Worm (Caenorhabditis elegans) whole organism, mixed stage, embryonic: ENCODE results near the gene C35A5.4.
A peak's percentile ranks its signal among the peaks of the same experiment; 100 is the strongest.

Source experiments
- M03D4.4 ChIP-seq: sonication (generic microtip); optimal IDR thresholded peaks from 2 replicates; lab custom pipeline; 2017; ENCODE audit warnings: mild to moderate bottlenecking, missing genetic modification characterization, missing compliant biosample characterization
- bed-3 ChIP-seq: fragments of 200-800 bp; sonication (Bioruptor generic); optimal IDR thresholded peaks from 3 replicates; lab custom pipeline; 2018; ENCODE audit warnings: mild to moderate bottlenecking, missing genetic modification characterization, moderate library complexity, missing compliant biosample characterization
- blmp-1 ChIP-seq: fragments of 150-350 bp; optimal IDR thresholded peaks from 2 replicates; lab custom pipeline; 2014; ENCODE audit warnings: missing biosample characterization, missing genetic modification characterization
- ceh-39 ChIP-seq: fragments of 150-350 bp; optimal IDR thresholded peaks from 2 replicates; lab custom pipeline; 2014; ENCODE audit warnings: missing biosample characterization, missing genetic modification characterization
- ceh-43 ChIP-seq: fragments of 200-800 bp; sonication (Bioruptor generic); optimal IDR thresholded peaks from 2 replicates; lab custom pipeline; 2018; ENCODE audit warnings: mild to moderate bottlenecking, missing genetic modification characterization, moderate library complexity, missing compliant biosample characterization
- ceh-83 ChIP-seq: fragments of 200-800 bp; sonication (Bioruptor generic); optimal IDR thresholded peaks from 2 replicates; lab custom pipeline; 2018; ENCODE audit warnings: mild to moderate bottlenecking, missing genetic modification characterization, missing compliant biosample characterization
- ces-1 ChIP-seq: fragments of 150-350 bp; optimal IDR thresholded peaks from 2 replicates; lab custom pipeline; 2014; ENCODE audit warnings: missing biosample characterization, missing genetic modification reagents, missing genetic modification characterization
- cnd-1 ChIP-seq: fragments of 200-800 bp; sonication (Bioruptor generic); optimal IDR thresholded peaks from 2 replicates; lab custom pipeline; 2018; ENCODE audit warnings: mild to moderate bottlenecking, missing genetic modification characterization, missing compliant biosample characterization
- drap-1 ChIP-seq: fragments of 200-800 bp; sonication (Bioruptor generic); optimal IDR thresholded peaks from 3 replicates; lab custom pipeline; 2018; ENCODE audit warnings: mild to moderate bottlenecking, missing genetic modification characterization, missing compliant biosample characterization
- elt-1 ChIP-seq: sonication (generic microtip); optimal IDR thresholded peaks from 2 replicates; lab custom pipeline; 2017; ENCODE audit warnings: missing genetic modification characterization, mild to moderate bottlenecking, missing compliant biosample characterization, antibody characterized with exemption, moderate library complexity, borderline replicate concordance; ENCODE audit not compliant: insufficient read depth
- elt-3 ChIP-seq: fragments of 150-350 bp; optimal IDR thresholded peaks from 2 replicates; lab custom pipeline; 2014; ENCODE audit warnings: missing biosample characterization, missing genetic modification characterization
- flh-1 ChIP-seq: fragments of 200-800 bp; sonication (Bioruptor generic); optimal IDR thresholded peaks from 2 replicates; lab custom pipeline; 2018; ENCODE audit warnings: mild to moderate bottlenecking, missing genetic modification characterization, moderate library complexity, missing compliant biosample characterization
- ham-2 ChIP-seq: fragments of 200-800 bp; sonication (Bioruptor generic); optimal IDR thresholded peaks from 2 replicates; lab custom pipeline; 2018; ENCODE audit warnings: mild to moderate bottlenecking, missing genetic modification characterization, missing compliant biosample characterization
- hlh-1 ChIP-seq: fragments of 150-350 bp; optimal IDR thresholded peaks from 2 replicates; lab custom pipeline; 2014; ENCODE audit warnings: missing biosample characterization, missing genetic modification reagents, missing genetic modification characterization
- lin-13 ChIP-seq: fragments of 150-350 bp; optimal IDR thresholded peaks from 2 replicates; lab custom pipeline; 2014; ENCODE audit warnings: missing biosample characterization, missing genetic modification characterization
- lin-32 ChIP-seq: fragments of 200-800 bp; sonication (Bioruptor generic); optimal IDR thresholded peaks from 2 replicates; lab custom pipeline; 2018; ENCODE audit warnings: mild to moderate bottlenecking, missing genetic modification characterization, missing compliant biosample characterization
- lsy-2 ChIP-seq: fragments of 150-350 bp; optimal IDR thresholded peaks from 2 replicates; lab custom pipeline; 2014; ENCODE audit warnings: missing biosample characterization, missing genetic modification characterization
- mab-5 ChIP-seq: fragments of 150-350 bp; optimal IDR thresholded peaks from 2 replicates; lab custom pipeline; 2014; ENCODE audit warnings: missing biosample characterization, missing genetic modification characterization
- mep-1 ChIP-seq: fragments of 150-350 bp; optimal IDR thresholded peaks from 2 replicates; lab custom pipeline; 2017; ENCODE audit warnings: missing biosample characterization, missing genetic modification reagents, missing genetic modification characterization, inconsistent platforms
- mls-2 ChIP-seq: sonication (generic microtip); optimal IDR thresholded peaks from 2 replicates; lab custom pipeline; 2016; ENCODE audit warnings: mild to moderate bottlenecking, missing genetic modification characterization, moderate library complexity, missing compliant biosample characterization
- nhr-12 ChIP-seq: fragments of 150-350 bp; optimal IDR thresholded peaks from 2 replicates; lab custom pipeline; 2014; ENCODE audit warnings: missing biosample characterization, missing genetic modification characterization
- nhr-2 ChIP-seq: fragments of 150-350 bp; optimal IDR thresholded peaks from 2 replicates; lab custom pipeline; 2014; ENCODE audit warnings: missing biosample characterization, missing genetic modification characterization
- nhr-237 ChIP-seq: fragments of 150-350 bp; optimal IDR thresholded peaks from 2 replicates; lab custom pipeline; 2014; ENCODE audit warnings: missing biosample characterization, missing genetic modification characterization
- nhr-28 ChIP-seq: fragments of 150-350 bp; optimal IDR thresholded peaks from 2 replicates; lab custom pipeline; 2014; ENCODE audit warnings: missing biosample characterization, missing genetic modification characterization
- nhr-76 ChIP-seq: sonication (generic microtip); optimal IDR thresholded peaks from 2 replicates; lab custom pipeline; 2017; ENCODE audit warnings: missing biosample characterization, missing genetic modification characterization
- pha-4 ChIP-seq: fragments of 150-350 bp; optimal IDR thresholded peaks from 2 replicates; lab custom pipeline; 2018; ENCODE audit warnings: missing biosample characterization, missing genetic modification reagents, missing genetic modification characterization
- sem-2 ChIP-seq: fragments of 200-800 bp; sonication (Bioruptor generic); optimal IDR thresholded peaks from 2 replicates; lab custom pipeline; 2018; ENCODE audit warnings: mild to moderate bottlenecking, missing genetic modification characterization, missing compliant biosample characterization
- snpc-4 ChIP-seq: fragments of 150-350 bp; optimal IDR thresholded peaks from 2 replicates; lab custom pipeline; 2014; ENCODE audit warnings: missing biosample characterization, missing genetic modification characterization
- sptf-1 ChIP-seq: sonication (generic microtip); optimal IDR thresholded peaks from 2 replicates; lab custom pipeline; 2017; ENCODE audit warnings: mild to moderate bottlenecking, missing genetic modification characterization, moderate library complexity, missing compliant biosample characterization
- tbx-8 ChIP-seq: fragments of 200-800 bp; sonication (Bioruptor generic); optimal IDR thresholded peaks from 2 replicates; lab custom pipeline; 2018; ENCODE audit warnings: mild to moderate bottlenecking, missing genetic modification characterization, moderate library complexity, missing compliant biosample characterization
- unc-120 ChIP-seq: sonication (generic microtip); optimal IDR thresholded peaks from 2 replicates; lab custom pipeline; 2017; ENCODE audit warnings: missing genetic modification characterization, missing compliant biosample characterization; ENCODE audit not compliant: poor library complexity, severe bottlenecking
- unc-39 ChIP-seq: fragments of 150-350 bp; optimal IDR thresholded peaks from 2 replicates; lab custom pipeline; 2014; ENCODE audit warnings: missing biosample characterization, missing genetic modification characterization
- unc-62 ChIP-seq: fragments of 150-350 bp; optimal IDR thresholded peaks from 2 replicates; lab custom pipeline; 2014; ENCODE audit warnings: missing biosample characterization, missing genetic modification reagents, missing genetic modification characterization
- zip-8 ChIP-seq: fragments of 150-350 bp; optimal IDR thresholded peaks from 2 replicates; lab custom pipeline; 2014; ENCODE audit warnings: missing biosample characterization, missing genetic modification characterization
- ztf-11 ChIP-seq: fragments of 150-350 bp; optimal IDR thresholded peaks from 2 replicates; lab custom pipeline; 2014; ENCODE audit warnings: missing biosample characterization, missing genetic modification characterization

Gene C35A5.4

DNA sequence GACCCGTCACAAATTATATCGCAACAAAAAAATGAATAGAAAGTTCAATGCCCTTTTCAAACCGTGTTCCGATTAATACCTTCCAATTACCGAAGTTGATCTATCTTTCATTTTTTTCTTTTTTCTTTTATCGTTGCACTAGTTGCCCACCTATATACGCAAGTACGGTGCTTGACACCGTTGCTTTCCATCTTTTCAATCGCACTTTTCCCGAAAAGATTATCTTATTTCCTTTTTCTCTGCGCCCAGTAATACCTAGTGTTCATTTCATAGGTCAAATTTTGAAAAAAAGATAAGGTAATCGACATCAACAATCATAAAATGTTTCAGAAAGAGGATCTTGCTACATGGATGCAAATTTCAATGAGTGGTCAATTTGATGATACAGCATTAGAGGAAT lies 32.8 kb downstream of the C35A5.4 start:
- TF ChIP-seq mab-5 (tag; lab: Kevin White, UChicago) (no peak), cnd-1 (tag; lab: Kevin White, UChicago) (no peak), mep-1 (tag; lab: Kevin White, UChicago) (no peak), nhr-237 (tag; lab: Kevin White, UChicago) (no peak), drap-1 (GFP tag; lab: Kevin White, UChicago) (no peak), ces-1 (GFP tag; lab: Kevin White, UChicago) (no peak), M03D4.4 (no peak), zip-8 (tag; lab: Kevin White, UChicago) (no peak), ceh-39 (tag; lab: Kevin White, UChicago) (no peak), snpc-4 (tag; lab: Kevin White, UChicago) (no peak), unc-39 (tag; lab: Kevin White, UChicago) (no peak), lsy-2 (tag; lab: Kevin White, UChicago) (no peak), nhr-2 (tag; lab: Kevin White, UChicago) (no peak)
- TF ChIP-seq, all 35 proteins: peak for 0

ce11 chrV:10532725-10533124 lies 35.9 kb downstream of the C35A5.4 start, which contains the start of gene txt-10:
txt-10 (minus strand) TSS chrV:10532825.
- TF ChIP-seq cnd-1 (tag; lab: Kevin White, UChicago) (no peak), blmp-1 (tag; lab: Kevin White, UChicago) (no peak), snpc-4 (tag; lab: Kevin White, UChicago) (no peak), elt-1 (tag; lab: Kevin White, UChicago) (no peak), sptf-1 (no peak), ces-1 (GFP tag; lab: Kevin White, UChicago) (no peak), mls-2 (tag; lab: Kevin White, UChicago) (no peak), flh-1 (GFP tag; lab: Kevin White, UChicago) (no peak), elt-3 (no peak), hlh-1 (tag; lab: Kevin White, UChicago) (no peak), drap-1 (GFP tag; lab: Kevin White, UChicago) (no peak), mab-5 (tag; lab: Kevin White, UChicago) (no peak), nhr-28 (tag; lab: Kevin White, UChicago) (no peak), nhr-76 (tag; lab: Kevin White, UChicago) (no peak), bed-3 (no peak), tbx-8 (GFP tag; lab: Kevin White, UChicago) (no peak)

DNA sequence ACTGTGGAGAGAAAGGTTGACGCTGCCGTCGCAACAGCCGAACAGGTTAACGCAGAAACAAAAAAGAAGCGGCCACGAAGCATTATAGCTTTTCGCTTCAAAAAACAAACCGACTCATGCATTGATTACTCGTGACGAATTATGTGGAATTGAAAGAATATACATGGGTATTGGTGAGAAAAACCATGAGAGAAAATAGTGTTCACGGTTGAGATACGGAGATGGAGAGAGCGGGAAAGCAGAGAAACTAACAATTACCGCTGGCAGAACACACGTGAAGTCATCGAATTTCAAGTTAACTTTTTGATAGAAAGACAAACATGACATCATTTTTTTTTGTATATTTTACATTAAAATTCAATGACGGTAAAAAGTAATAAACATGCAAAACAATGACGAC lies 38.5 kb downstream of the C35A5.4 start:
- no peak for TF ChIP-seq elt-3
- peak; percentile 6 for TF ChIP-seq sptf-1
- TF ChIP-seq unc-39 (tag; lab: Kevin White, UChicago), result no peak

DNA sequence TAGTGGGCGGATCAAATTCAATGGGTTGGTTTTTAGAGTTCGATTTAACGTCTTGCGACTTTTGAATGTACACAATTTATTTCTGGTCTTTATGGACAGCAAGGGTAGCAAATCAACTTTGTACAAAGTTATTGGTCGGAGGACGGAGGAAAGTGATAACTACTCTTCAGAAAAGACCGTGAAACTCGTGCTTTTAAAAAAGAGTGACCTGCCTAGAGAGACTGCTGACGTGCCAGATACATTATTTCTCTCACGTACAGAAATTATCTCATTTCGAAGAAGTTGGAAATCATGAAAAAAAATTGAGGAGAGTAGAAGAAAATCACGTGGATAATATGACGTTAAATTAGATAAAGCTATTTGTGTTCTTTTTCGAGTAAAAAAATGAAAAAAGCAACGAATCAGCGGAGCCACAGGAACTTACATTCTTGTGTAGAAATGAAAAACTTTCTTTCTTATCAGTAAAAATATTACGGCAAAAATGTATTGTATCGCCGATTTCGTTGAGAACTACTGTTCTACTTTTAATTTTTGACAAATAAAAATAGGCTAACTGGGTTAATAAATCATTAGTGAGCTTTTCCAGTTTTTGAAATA lies 39.4 kb downstream of the C35A5.4 start, which contains the start of gene ppm-1.A:
ppm-1.A (minus strand) TSS at position 294 of the 597 bp plus-strand sequence.
- TF ChIP-seq nhr-28 (tag; lab: Kevin White, UChicago), result no peak
- no peak for TF ChIP-seq nhr-237 (tag; lab: Kevin White, UChicago)
- no peak for TF ChIP-seq ceh-43 (GFP tag; lab: Kevin White, UChicago)
- no peak for TF ChIP-seq tbx-8 (GFP tag; lab: Kevin White, UChicago)
- no peak for TF ChIP-seq mep-1 (tag; lab: Kevin White, UChicago)
- no peak for TF ChIP-seq M03D4.4
- no peak for TF ChIP-seq ztf-11 (tag; lab: Kevin White, UChicago)
- no peak for TF ChIP-seq nhr-76 (tag; lab: Kevin White, UChicago)
- TF ChIP-seq mls-2 (tag; lab: Kevin White, UChicago), result no peak
- TF ChIP-seq pha-4 (tag; lab: Kevin White, UChicago), result no peak
- no peak for TF ChIP-seq lsy-2 (tag; lab: Kevin White, UChicago)
- no peak for TF ChIP-seq ham-2 (GFP tag; lab: Kevin White, UChicago)
- no peak for TF ChIP-seq mab-5 (tag; lab: Kevin White, UChicago)
- no peak for TF ChIP-seq sem-2 (GFP tag; lab: Kevin White, UChicago)
- no peak for TF ChIP-seq elt-1 (tag; lab: Kevin White, UChicago)
- TF ChIP-seq, all 35 proteins: peak for 0

DNA sequence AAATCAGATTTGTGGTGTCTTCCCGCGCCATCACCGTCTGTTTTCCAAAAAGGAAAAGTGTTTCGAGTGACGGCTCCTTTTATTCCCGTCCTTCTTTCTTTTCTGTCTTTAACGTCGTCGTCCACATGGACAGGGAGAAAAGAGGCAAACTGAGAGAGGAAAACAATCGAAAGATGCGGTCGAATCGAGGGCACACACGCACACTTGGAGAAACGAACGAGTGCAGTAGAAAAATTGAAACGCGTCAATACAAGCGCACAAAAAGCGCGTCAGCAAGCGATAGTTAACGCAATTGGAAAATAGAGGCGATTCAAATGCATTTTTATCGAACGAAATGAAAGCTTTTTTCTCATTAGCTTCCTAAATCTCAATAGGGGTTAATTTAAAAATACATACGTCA lies 40.0 kb downstream of the C35A5.4 start:
- TF ChIP-seq flh-1 (GFP tag; lab: Kevin White, UChicago) (no peak), zip-8 (tag; lab: Kevin White, UChicago) (no peak), unc-39 (tag; lab: Kevin White, UChicago) (no peak), snpc-4 (tag; lab: Kevin White, UChicago) (no peak), bed-3 (no peak), lin-32 (GFP tag; lab: Kevin White, UChicago) (no peak), lin-13 (tag; lab: Kevin White, UChicago) (peak; percentile 67), unc-120 (peak; percentile 28), nhr-76 (tag; lab: Kevin White, UChicago) (no peak), elt-1 (tag; lab: Kevin White, UChicago) (no peak), nhr-12 (no peak), ces-1 (GFP tag; lab: Kevin White, UChicago) (peak; percentile 93), ham-2 (GFP tag; lab: Kevin White, UChicago) (peak; percentile 34), M03D4.4 (peak; percentile 17), tbx-8 (GFP tag; lab: Kevin White, UChicago) (no peak), unc-62 (GFP tag; lab: Kevin White, UChicago) (peak; percentile 6), mab-5 (tag; lab: Kevin White, UChicago) (no peak), ceh-83 (GFP tag; lab: Kevin White, UChicago) (no peak), nhr-237 (tag; lab: Kevin White, UChicago) (peak; percentile 42), sem-2 (GFP tag; lab: Kevin White, UChicago) (no peak), hlh-1 (tag; lab: Kevin White, UChicago) (peak; percentile 58), drap-1 (GFP tag; lab: Kevin White, UChicago) (peak; percentile 36), nhr-2 (tag; lab: Kevin White, UChicago) (no peak), ceh-39 (tag; lab: Kevin White, UChicago) (peak; percentile 30), nhr-28 (tag; lab: Kevin White, UChicago) (no peak), mep-1 (tag; lab: Kevin White, UChicago) (peak; percentile 82), blmp-1 (tag; lab: Kevin White, UChicago) (no peak), cnd-1 (tag; lab: Kevin White, UChicago) (no peak)
